Worm (Caenorhabditis elegans) whole organism, young adult: Measurements from ENCODE around the gene C53D6.8.

Source experiments
- B0019.2 ChIP-seq: fragments of 200-800 bp; sonication (Bioruptor generic); conservative IDR thresholded peaks from 2 replicates; pipeline ENCODE4 v1.3.6; 2022; ENCODE audit warnings: missing genetic modification reagents, missing genetic modification characterization, missing compliant biosample characterization
- Y53F4B.3 ChIP-seq: fragments of 200-800 bp; sonication (Bioruptor generic); IDR thresholded peaks from 2 replicates; pipeline ENCODE4 v1.3.6; 2022; ENCODE audit warnings: missing genetic modification reagents, missing genetic modification characterization, missing compliant biosample characterization
- attf-6 ChIP-seq: fragments of 200-800 bp; sonication (Bioruptor generic); IDR thresholded peaks from 2 replicates; pipeline ENCODE4 v1.3.6; 2022; ENCODE audit warnings: missing genetic modification reagents, missing genetic modification characterization, missing compliant biosample characterization
- hsf-1 ChIP-seq: fragments of 200-800 bp; sonication (Bioruptor generic); IDR thresholded peaks from 2 replicates; pipeline ENCODE4 v1.3.6; 2022; ENCODE audit warnings: missing genetic modification reagents, missing genetic modification characterization, missing compliant biosample characterization
- lag-1 ChIP-seq: fragments of 200-800 bp; sonication (Bioruptor generic); IDR thresholded peaks from 2 replicates; pipeline ENCODE4 v1.3.6; 2022; ENCODE audit warnings: missing genetic modification reagents, missing genetic modification characterization, missing compliant biosample characterization
- madf-8 ChIP-seq: fragments of 200-800 bp; sonication (Bioruptor generic); conservative IDR thresholded peaks from 2 replicates; pipeline ENCODE4 v1.3.6; 2022; ENCODE audit warnings: missing genetic modification reagents, missing genetic modification characterization, missing compliant biosample characterization
- nhr-179 ChIP-seq: sonication (generic microtip); optimal IDR thresholded peaks from 2 replicates; lab custom pipeline; 2016; ENCODE audit warnings: mild to moderate bottlenecking, missing genetic modification characterization, missing compliant biosample characterization
- ztf-22 ChIP-seq: fragments of 200-800 bp; sonication (Bioruptor generic); optimal IDR thresholded peaks from 2 replicates; lab custom pipeline; 2018; ENCODE audit warnings: mild to moderate bottlenecking, missing genetic modification characterization, moderate library complexity, missing compliant biosample characterization

- no peak for TF ChIP-seq madf-8 (GFP tag; lab: Robert Waterston, UW)
- no peak for TF ChIP-seq hsf-1 (GFP tag; lab: Robert Waterston, UW)
- TF ChIP-seq attf-6 (GFP tag; lab: Robert Waterston, UW): no peak
- TF ChIP-seq ztf-22 (GFP tag; lab: Kevin White, UChicago): no peak
- TF ChIP-seq lag-1 (GFP tag; lab: Robert Waterston, UW): no peak
- TF ChIP-seq nhr-179 (tag; lab: Kevin White, UChicago): no peak
- TF ChIP-seq B0019.2: no peak
- TF ChIP-seq Y53F4B.3 (GFP tag; lab: Robert Waterston, UW): no peak
These were observed 34.5 kb upstream of the C53D6.8 start, which contains the start of gene C53D6.7 for ce11 chrIV:9037063-9037462.
